Fruit fly (Drosophila melanogaster) whole organism, pupa: ENCODE data around the gene Ptip.

Experiments
- CG12605 ChIP-seq: fragments of 200-800 bp; sonication (Bioruptor generic); IDR thresholded peaks from 2 replicates; pipeline ENCODE4 v1.3.6; 2022; ENCODE audit warnings: missing biosample characterization, missing genetic modification characterization
- CG14655 ChIP-seq: fragments of 200-800 bp; sonication (Bioruptor generic); optimal IDR thresholded peaks from 3 replicates; lab custom pipeline; 2017; ENCODE audit warnings: mild to moderate bottlenecking, missing biosample characterization, missing genetic modification reagents, missing genetic modification characterization
- CG32121 ChIP-seq: fragments of 200-800 bp; sonication (Bioruptor generic); IDR thresholded peaks from 2 replicates; pipeline ENCODE4 v1.3.6; 2022; ENCODE audit warnings: missing biosample characterization, missing genetic modification characterization
- CG8159 ChIP-seq: fragments of 200-800 bp; sonication (Bioruptor generic); optimal IDR thresholded peaks from 3 replicates; lab custom pipeline; 2018; ENCODE audit warnings: missing biosample characterization, mild to moderate bottlenecking, missing genetic modification characterization, moderate library complexity
- CG9948 ChIP-seq: fragments of 200-800 bp; sonication (Bioruptor generic); optimal IDR thresholded peaks from 2 replicates; lab custom pipeline; 2018; ENCODE audit warnings: missing biosample characterization, mild to moderate bottlenecking, missing genetic modification characterization, moderate library complexity
- rn ChIP-seq: fragments of 200-800 bp; sonication (Bioruptor generic); IDR thresholded peaks from 2 replicates; pipeline ENCODE4 v1.3.6; 2022; ENCODE audit warnings: missing biosample characterization, missing genetic modification characterization

dm6 chr3L:14063241-14064064 is 34.5 kb upstream of the Ptip start:
- TF ChIP-seq CG14655 = no peak
- TF ChIP-seq CG12605 (GFP tag; lab: Robert Waterston, UW) = no peak
- TF ChIP-seq CG8159 (tag; lab: Kevin White, UChicago) = no peak
- 0 out of 2 replicates have a peak, but pooled peaks have one; percentile 16 for TF ChIP-seq CG32121 (GFP tag; lab: Robert Waterston, UW)
- peak; percentile 39 for TF ChIP-seq CG9948 (tag; lab: Kevin White, UChicago)
- TF ChIP-seq rn (GFP tag; lab: Robert Waterston, UW) = no peak
